Worm (Caenorhabditis elegans): ENCODE measurements around the gene arl-1.

Gene arl-1

ce11 chrII:8602337-8602944 is 20.6 kb downstream of the arl-1 start, which contains the start of the genes cpf-1 and rpl-26 (continued):
- no peak for TF ChIP-seq let-526 (GFP tag; IDR thresholded peaks at IDR 0.05)
- no peak for TF ChIP-seq rec-8 (tag; optimal IDR thresholded peaks at IDR 0.05)
- TF ChIP-seq lin-54 (GFP tag; optimal IDR thresholded peaks at IDR 0.05) = peak; percentile 60
- TF ChIP-seq egl-18 (GFP tag; IDR thresholded peaks at IDR 0.05) = no peak
- TF ChIP-seq F57A8.1 (GFP tag; optimal IDR thresholded peaks at IDR 0.05) = no peak
- TF ChIP-seq lin-35 (GFP tag; optimal IDR thresholded peaks at IDR 0.05) = no peak
- peak; percentile 32; the same call in 1 of the 2 replicates for TF ChIP-seq mcd-1 (GFP tag; IDR thresholded peaks at IDR 0.05)
- TF ChIP-seq lsl-1 (GFP tag; optimal IDR thresholded peaks at IDR 0.05) = peak; percentile 34
- no peak for TF ChIP-seq nfyb-1 (GFP tag; IDR thresholded peaks at IDR 0.05)
- no peak for TF ChIP-seq mes-4 (tag; optimal IDR thresholded peaks at IDR 0.05)
- TF ChIP-seq madf-6 (GFP tag; IDR thresholded peaks at IDR 0.05) = peak; percentile 38; the same call in 1 of the 2 replicates
- TF ChIP-seq ceh-100 (GFP tag; IDR thresholded peaks at IDR 0.05) = no peak
- TF ChIP-seq Y79H2A.3 (GFP tag; conservative IDR thresholded peaks at IDR 0.05) = no peak
- TF ChIP-seq snpc-4 (GFP tag; optimal IDR thresholded peaks at IDR 0.05) = peak; percentile 71
- TF ChIP-seq snpc-4 (tag; optimal IDR thresholded peaks at IDR 0.05) = peak; percentile 55 to 80 (median 74)
- peak; percentile 92 for TF ChIP-seq sptf-2 (GFP tag; optimal IDR thresholded peaks at IDR 0.05)
- peak; percentile 88 for TF ChIP-seq F33H1.4 (GFP tag; IDR thresholded peaks at IDR 0.05)
- no peak for TF ChIP-seq dox-1 (GFP tag; IDR thresholded peaks at IDR 0.05)

- TF ChIP-seq F57A8.1 (GFP tag; optimal IDR thresholded peaks at IDR 0.05) (no peak), Y53G8AR.9 (GFP tag; conservative IDR thresholded peaks at IDR 0.05) (peak; percentile 85), lsl-1 (GFP tag; optimal IDR thresholded peaks at IDR 0.05) (peak; percentile 58), ceh-40 (GFP tag; IDR thresholded peaks at IDR 0.05) (no peak), dox-1 (GFP tag; IDR thresholded peaks at IDR 0.05) (peak; percentile 12; the same call in 1 of the 2 replicates), efl-1 (GFP tag; optimal IDR thresholded peaks at IDR 0.05) (peak; percentile 43), K11D2.4 (GFP tag; IDR thresholded peaks at IDR 0.05) (0 out of 2 replicates have a peak, but pooled peaks have one; percentile 10), aptf-3 (GFP tag; IDR thresholded peaks at IDR 0.05) (peak; percentile 13; the same call in 1 of the 2 replicates), let-526 (GFP tag; IDR thresholded peaks at IDR 0.05) (no peak), sptf-2 (GFP tag; optimal IDR thresholded peaks at IDR 0.05) (no peak), nfyb-1 (GFP tag; IDR thresholded peaks at IDR 0.05) (peak; percentile 39; the same call in 1 of the 2 replicates), ZK185.1 (tag; optimal IDR thresholded peaks at IDR 0.05; ENCODE audit: poor library complexity, severe bottlenecking) (peak; percentile 55), nfya-2 (GFP tag; IDR thresholded peaks at IDR 0.05) (no peak), madf-3 (GFP tag; IDR thresholded peaks at IDR 0.05) (peak; percentile 88), bed-1 (GFP tag; IDR thresholded peaks at IDR 0.05) (0 out of 2 replicates have a peak, but pooled peaks have one; percentile 20), tlf-1 (GFP tag; optimal IDR thresholded peaks at IDR 0.05) (peak; percentile 79), F52B5.7 (tag; optimal IDR thresholded peaks at IDR 0.05) (peak; percentile 22), pbrm-1 (GFP tag; IDR thresholded peaks at IDR 0.05) (peak; percentile 45; the same call in 1 of the 2 replicates), snpc-4 (GFP tag; optimal IDR thresholded peaks at IDR 0.05) (peak; percentile 49), snpc-4 (tag; optimal IDR thresholded peaks at IDR 0.05) (peak in 3 of 4 experiments; percentile 29 to 81 (median 42)), B0336.3 (GFP tag; IDR thresholded peaks at IDR 0.05) (peak; percentile 89), ekl-4 (GFP tag; IDR thresholded peaks at IDR 0.05) (peak; percentile 90), cebp-2 (GFP tag; IDR thresholded peaks at IDR 0.05) (peak; percentile 77; the same call in 1 of the 2 replicates), B0035.1 (tag; optimal IDR thresholded peaks at IDR 0.05) (no peak), hlh-12 (tag; optimal IDR thresholded peaks at IDR 0.05) (no peak), F10E7.11 (tag; optimal IDR thresholded peaks at IDR 0.05) (no peak), ceh-100 (GFP tag; IDR thresholded peaks at IDR 0.05) (peak; percentile 32; the same call in 1 of the 2 replicates), T07F8.4 (tag; optimal IDR thresholded peaks at IDR 0.05) (no peak), madf-6 (GFP tag; IDR thresholded peaks at IDR 0.05) (peak; percentile 85), egrh-3 (GFP tag; IDR thresholded peaks at IDR 0.05) (no peak), ama-1 (optimal IDR thresholded peaks at IDR 0.05) (no peak), ama-1 (GFP tag; optimal IDR thresholded peaks at IDR 0.05) (peak in 1 of 2 experiments; percentile 51), rpc-1 (optimal IDR thresholded peaks at IDR 0.05) (no peak), rpc-1 (tag; optimal IDR thresholded peaks at IDR 0.05) (peak; percentile 3), mcd-1 (GFP tag; IDR thresholded peaks at IDR 0.05) (peak; percentile 34; the same call in 1 of the 2 replicates), snpc-1.1 (tag; optimal IDR thresholded peaks at IDR 0.05; ENCODE audit: insufficient read depth) (peak; percentile 64)
These were observed 22.0 kb downstream of the arl-1 start, which contains the start of gene suf-1 for ce11 chrII:8603567-8604359. Gene suf-1, plus strand, starts transcription at chrII:8603846.

All from whole organism, young adult.